Fruit fly (Drosophila melanogaster): ENCODE measurements around the gene Eig71Ee.

DNA sequence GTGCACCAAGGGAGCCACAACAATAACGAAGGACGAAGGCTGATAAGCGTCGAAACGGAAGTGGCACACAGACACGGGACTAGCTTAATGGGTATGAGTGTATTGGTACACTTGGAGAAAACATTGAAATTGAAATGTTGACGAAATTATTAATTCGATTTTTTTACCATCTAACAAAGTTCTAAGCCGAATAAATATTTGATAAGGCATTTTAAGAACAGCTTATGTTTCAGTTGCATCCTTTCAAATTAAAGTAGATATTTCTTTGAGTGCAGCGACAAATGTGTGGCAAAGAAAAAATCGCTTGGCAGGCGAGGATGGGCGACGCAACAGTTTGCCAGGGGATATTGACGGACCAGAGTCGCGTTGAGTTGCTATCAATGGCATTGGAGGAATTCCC, 15.8 kb downstream of the Eig71Ee start:
- TF ChIP-seq svp (GFP tag) (peak; percentile 39), Sox15 (GFP tag; optimal IDR thresholded peaks at IDR 0.05) (no peak), Hr39 (GFP tag; optimal IDR thresholded peaks at IDR 0.05) (no peak), CG8632 (GFP tag; optimal IDR thresholded peaks at IDR 0.05) (no peak), cyc (GFP tag; optimal IDR thresholded peaks at IDR 0.05) (no peak), achi (GFP tag; optimal IDR thresholded peaks at IDR 0.05) (no peak), CG9139 (GFP tag; optimal IDR thresholded peaks at IDR 0.05) (no peak), Sox102F (GFP tag; optimal IDR thresholded peaks at IDR 0.05) (no peak), CG4318 (GFP tag; optimal IDR thresholded peaks at IDR 0.05) (no peak), CG3919 (GFP tag; optimal IDR thresholded peaks at IDR 0.05) (no peak), fkh (GFP tag; optimal IDR thresholded peaks at IDR 0.05) (no peak)

Measured in whole organism, prepupa.